Worm (Caenorhabditis elegans): ENCODE measurements around the gene R05H5.4.

DNA sequence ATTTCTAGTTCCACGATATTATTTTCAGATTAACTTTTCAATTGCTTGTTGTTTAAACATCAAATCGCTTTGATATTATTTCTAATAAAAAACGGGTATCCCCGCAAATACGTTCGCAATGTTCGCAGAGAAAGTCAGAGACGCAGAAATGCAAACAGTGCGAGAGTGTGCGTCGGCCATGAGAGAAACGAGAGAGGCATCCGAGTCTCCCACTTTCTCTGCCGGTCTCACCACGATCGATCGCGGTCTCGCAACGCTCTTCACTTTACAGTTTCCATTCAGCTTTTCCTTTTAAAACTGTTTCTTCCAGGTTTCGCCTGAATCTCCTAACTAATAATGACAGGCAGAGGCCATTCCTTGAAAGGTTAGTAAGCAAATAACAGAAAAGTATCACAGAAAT, 25.5 kb downstream of the R05H5.4 start, which contains the start of gene F33H1.4:
- TF ChIP-seq ceh-82 (tag; optimal IDR thresholded peaks at IDR 0.05) (peak in 2 of 3 experiments; percentile 20 to 57), zag-1 (tag; optimal IDR thresholded peaks at IDR 0.05) (no peak), mdl-1 (tag; optimal IDR thresholded peaks at IDR 0.05) (peak in 1 of 2 experiments; percentile 19), nhr-90 (tag; optimal IDR thresholded peaks at IDR 0.05; ENCODE audit: poor library complexity) (peak; percentile 28), pqm-1 (tag; optimal IDR thresholded peaks at IDR 0.05) (no peak), elt-3 (tag; optimal IDR thresholded peaks at IDR 0.05) (peak in 1 of 6 experiments; percentile 22), skn-1 (tag; optimal IDR thresholded peaks at IDR 0.05) (peak; percentile 3)
